Worm (Caenorhabditis elegans) whole organism, early embryonic: ENCODE data around the gene F53A9.7.

Experiments
- B0310.2 ChIP-seq: sonication (generic microtip); optimal IDR thresholded peaks from 2 replicates; lab custom pipeline; 2016; ENCODE audit warnings: mild to moderate bottlenecking, missing genetic modification characterization, missing compliant biosample characterization
- F13C5.2 ChIP-seq: sonication (generic microtip); optimal IDR thresholded peaks from 2 replicates; lab custom pipeline; 2017; ENCODE audit warnings: mild to moderate bottlenecking, missing genetic modification characterization, inconsistent platforms, missing compliant biosample characterization
- ama-1 ChIP-seq: fragments of 150-350 bp; optimal IDR thresholded peaks from 2 replicates; lab custom pipeline; 2014
- ceh-13 ChIP-seq: fragments of 200-800 bp; sonication (Bioruptor generic); optimal IDR thresholded peaks from 2 replicates; lab custom pipeline; 2018; ENCODE audit warnings: mild to moderate bottlenecking, missing genetic modification characterization, missing compliant biosample characterization
- ceh-36 ChIP-seq: sonication (generic microtip); optimal IDR thresholded peaks from 2 replicates; lab custom pipeline; 2016; ENCODE audit warnings: missing genetic modification characterization, inconsistent platforms, missing compliant biosample characterization
- hmbx-1 ChIP-seq: sonication (generic microtip); optimal IDR thresholded peaks from 2 replicates; lab custom pipeline; 2016; ENCODE audit warnings: mild to moderate bottlenecking, missing genetic modification characterization, missing compliant biosample characterization
- scrt-1 ChIP-seq: fragments of 200-800 bp; sonication (Bioruptor generic); IDR thresholded peaks from 2 replicates; pipeline ENCODE4 v1.3.6; 2022; ENCODE audit warnings: missing genetic modification characterization, missing compliant biosample characterization
- sea-1 ChIP-seq: fragments of 200-800 bp; sonication (Bioruptor generic); conservative IDR thresholded peaks from 2 replicates; pipeline ENCODE4 v1.3.6; 2022; ENCODE audit warnings: missing genetic modification characterization, missing compliant biosample characterization
- tbx-37 ChIP-seq: fragments of 200-800 bp; sonication (Bioruptor generic); conservative IDR thresholded peaks from 2 replicates; pipeline ENCODE4 v1.3.6; 2022; ENCODE audit warnings: missing genetic modification reagents, missing genetic modification characterization, missing compliant biosample characterization
- tra-4 ChIP-seq: sonication (generic microtip); optimal IDR thresholded peaks from 2 replicates; lab custom pipeline; 2017; ENCODE audit warnings: missing genetic modification characterization, missing compliant biosample characterization

- TF ChIP-seq ama-1 (lab: Kevin White, UChicago) (no peak), ceh-36 (tag; lab: Kevin White, UChicago) (no peak), sea-1 (GFP tag; lab: Robert Waterston, UW) (no peak), F13C5.2 (tag; lab: Kevin White, UChicago) (no peak), hmbx-1 (no peak), B0310.2 (tag; lab: Kevin White, UChicago) (no peak), ceh-13 (GFP tag; lab: Kevin White, UChicago) (no peak), scrt-1 (GFP tag; lab: Robert Waterston, UW) (no peak), tra-4 (no peak), tbx-37 (no peak)
Observed at ce11 chrX:8718856-8719255, 2.1 kb upstream of the F53A9.7 start, which contains the start of gene F53A9.8.
